Fruit fly (Drosophila melanogaster): Measurements from ENCODE around the gene CG1958.

The CG1958 gene

DNA sequence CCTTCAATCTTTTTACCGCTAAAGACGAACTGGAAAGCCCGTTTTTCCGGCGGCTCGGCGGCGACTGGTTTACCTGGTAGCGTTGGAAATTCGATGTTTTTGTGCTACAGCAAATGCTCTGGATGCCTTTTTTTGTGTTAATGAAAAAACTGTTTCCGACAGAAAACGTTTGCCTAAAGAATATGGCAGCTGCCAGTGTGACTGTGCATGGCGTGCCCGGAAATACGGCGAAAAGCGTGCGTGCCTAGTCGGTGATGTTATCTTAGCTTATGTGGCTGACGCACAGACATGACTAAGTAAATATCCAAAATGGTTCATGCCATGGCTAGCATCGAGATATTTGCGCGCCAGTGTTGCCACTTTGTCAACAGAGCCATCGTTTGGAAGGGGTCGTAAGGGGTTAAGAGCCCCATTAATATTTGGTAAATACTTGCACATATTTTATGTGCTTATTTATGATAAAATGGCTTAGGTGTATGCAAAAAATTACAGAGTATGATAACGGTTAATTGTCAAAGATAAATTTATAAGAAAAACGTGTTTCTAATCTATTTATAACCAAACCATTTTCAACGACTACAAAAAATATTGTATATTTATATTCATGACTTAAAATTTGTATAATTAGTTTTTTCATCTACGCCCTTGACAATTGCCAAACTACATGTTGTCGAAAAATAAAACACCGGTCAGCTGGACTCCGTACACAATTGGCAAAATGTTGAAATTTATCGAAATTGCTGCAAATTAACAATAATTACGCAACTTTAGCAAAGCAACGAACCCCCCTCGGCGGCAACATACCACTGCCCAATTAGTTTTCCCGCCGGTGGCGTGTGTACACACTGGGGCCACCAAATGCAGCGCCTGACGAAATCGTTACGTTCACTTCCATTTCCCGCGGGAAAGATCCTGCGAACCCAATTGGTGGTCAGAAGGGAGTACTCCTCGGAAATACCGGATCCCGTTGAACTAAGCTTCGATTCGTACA, 19.6 kb downstream of the CG1958 start, which contains the start of gene CG2059 (continued):
- no peak for TF ChIP-seq h (optimal IDR thresholded peaks at IDR 0.05)
- TF ChIP-seq unc-4 (GFP tag; IDR thresholded peaks at IDR 0.05; ENCODE audit: partially characterized antibody), result no peak
- TF ChIP-seq CG2889 (GFP tag; IDR thresholded peaks at IDR 0.05), result 0 out of 3 replicates have a peak, but pooled peaks have one; percentile 43
- no peak for TF ChIP-seq dmrt11E (tag; optimal IDR thresholded peaks at IDR 0.05)
- TF ChIP-seq CG7786 (GFP tag; optimal IDR thresholded peaks at IDR 0.05), result peak; percentile 36
- peak; percentile 40 for TF ChIP-seq Hsf (GFP tag; optimal IDR thresholded peaks at IDR 0.05)
- peak; percentile 39 for TF ChIP-seq CG2202 (tag; optimal IDR thresholded peaks at IDR 0.05)
- no peak for TF ChIP-seq ftz-f1 (GFP tag; optimal IDR thresholded peaks at IDR 0.05)
- peak; percentile 67 for TF ChIP-seq BEAF-32 (GFP tag; optimal IDR thresholded peaks at IDR 0.05)
- TF ChIP-seq esg (GFP tag; conservative IDR thresholded peaks at IDR 0.05), result peak; percentile 34; the same call in 1 of the 2 replicates
- peak; percentile 67 for TF ChIP-seq gem (tag; optimal IDR thresholded peaks at IDR 0.05)
- TF ChIP-seq CG10654 (GFP tag; optimal IDR thresholded peaks at IDR 0.05), result peak; percentile 38
- TF ChIP-seq cad (GFP tag; optimal IDR thresholded peaks at IDR 0.05), result no peak
- TF ChIP-seq CG11723 (GFP tag; optimal IDR thresholded peaks at IDR 0.05), result peak; percentile 5
- TF ChIP-seq jing (GFP tag; optimal IDR thresholded peaks at IDR 0.05), result no peak
- peak; percentile 90 for TF ChIP-seq CG12659 (GFP tag; optimal IDR thresholded peaks at IDR 0.05)
- peak; percentile 69 for TF ChIP-seq jumu (GFP tag; optimal IDR thresholded peaks at IDR 0.05)
- peak; percentile 56 for TF ChIP-seq pho (GFP tag; optimal IDR thresholded peaks at IDR 0.05)
- peak; percentile 97 for TF ChIP-seq CG17186 (GFP tag; optimal IDR thresholded peaks at IDR 0.05)
- peak; percentile 66 for TF ChIP-seq CG10267 (tag; optimal IDR thresholded peaks at IDR 0.05)
- TF ChIP-seq CG4404 (GFP tag; IDR thresholded peaks at IDR 0.05), result peak; percentile 32
- TF ChIP-seq ken (GFP tag; IDR thresholded peaks at IDR 0.05), result peak; percentile 69; the same call in 1 of the 3 replicates
- TF ChIP-seq Hmx (GFP tag; optimal IDR thresholded peaks at IDR 0.05), result no peak
- peak; percentile 47 for TF ChIP-seq CG6272 (GFP tag; IDR thresholded peaks at IDR 0.05)
- TF ChIP-seq CG1233 (GFP tag; optimal IDR thresholded peaks at IDR 0.05), result peak; percentile 51
- no peak for TF ChIP-seq CG31365 (tag; optimal IDR thresholded peaks at IDR 0.05)
- TF ChIP-seq Jarid2 (GFP tag; optimal IDR thresholded peaks at IDR 0.05), result peak; percentile 49
- TF ChIP-seq ab (GFP tag; optimal IDR thresholded peaks at IDR 0.05), result no peak
- TF ChIP-seq sna (GFP tag; IDR thresholded peaks at IDR 0.05; ENCODE audit: partially characterized antibody), result 0 out of 2 replicates have a peak, but pooled peaks have one; percentile 12
- TF ChIP-seq bcd (GFP tag; optimal IDR thresholded peaks at IDR 0.05), result peak; percentile 56
- no peak for TF ChIP-seq CG10321 (GFP tag; IDR thresholded peaks at IDR 0.05)
- no peak for TF ChIP-seq CG13123 (GFP tag; optimal IDR thresholded peaks at IDR 0.05)
- TF ChIP-seq prd (optimal IDR thresholded peaks at IDR 0.05), result no peak
- peak; percentile 62 for TF ChIP-seq prd (GFP tag; IDR thresholded peaks at IDR 0.05)
- TF ChIP-seq dm (GFP tag; optimal IDR thresholded peaks at IDR 0.05), result peak; percentile 84
- no peak for TF ChIP-seq cas (GFP tag; IDR thresholded peaks at IDR 0.05)
- TF ChIP-seq CG8944 (GFP tag; optimal IDR thresholded peaks at IDR 0.05), result peak; percentile 31
- TF ChIP-seq Sry-β (GFP tag; optimal IDR thresholded peaks at IDR 0.05), result peak; percentile 22
- TF ChIP-seq CG4707 (GFP tag; optimal IDR thresholded peaks at IDR 0.05), result no peak
- no peak for TF ChIP-seq corto (GFP tag; optimal IDR thresholded peaks at IDR 0.05)
- peak; percentile 57 for TF ChIP-seq nom (GFP tag; optimal IDR thresholded peaks at IDR 0.05)
- no peak for TF ChIP-seq az2 (GFP tag; optimal IDR thresholded peaks at IDR 0.05)
- no peak for TF ChIP-seq CG7357 (GFP tag; IDR thresholded peaks at IDR 0.05)
- peak; percentile 60 for TF ChIP-seq HmgZ (tag; optimal IDR thresholded peaks at IDR 0.05)
- TF ChIP-seq zfh1 (GFP tag; IDR thresholded peaks at IDR 0.05), result peak; percentile 57; the same call in 2 of the 3 replicates
- peak; percentile 63 for TF ChIP-seq NC2β (GFP tag; optimal IDR thresholded peaks at IDR 0.05)
- TF ChIP-seq dan (GFP tag; IDR thresholded peaks at IDR 0.05), result no peak
- peak; percentile 42; the same call in 1 of the 2 replicates for TF ChIP-seq CG7372 (GFP tag; IDR thresholded peaks at IDR 0.05)
- peak; percentile 22 for TF ChIP-seq CG2875 (GFP tag; optimal IDR thresholded peaks at IDR 0.05)

Data from whole organism, embryonic.